Worm (Caenorhabditis elegans): ENCODE measurements around the gene set-15.

The set-15 gene

ce11 chrIV:4809813-4810212 is 29.8 kb upstream of the set-15 start, which contains the start of gene H06H21.37:
Gene H06H21.37 (minus strand): TSS chrIV:4809974.
- no peak for TF ChIP-seq madf-8 (GFP tag; conservative IDR thresholded peaks at IDR 0.05)
- 0 out of 2 replicates have a peak, but pooled peaks have one; percentile 10 for TF ChIP-seq ztf-25 (GFP tag; IDR thresholded peaks at IDR 0.05)
- TF ChIP-seq cebp-1 (GFP tag; IDR thresholded peaks at IDR 0.05), result peak; percentile 59; the same call in 1 of the 2 replicates
- TF ChIP-seq cebp-1 (tag; optimal IDR thresholded peaks at IDR 0.05), result peak; percentile 87

DNA sequence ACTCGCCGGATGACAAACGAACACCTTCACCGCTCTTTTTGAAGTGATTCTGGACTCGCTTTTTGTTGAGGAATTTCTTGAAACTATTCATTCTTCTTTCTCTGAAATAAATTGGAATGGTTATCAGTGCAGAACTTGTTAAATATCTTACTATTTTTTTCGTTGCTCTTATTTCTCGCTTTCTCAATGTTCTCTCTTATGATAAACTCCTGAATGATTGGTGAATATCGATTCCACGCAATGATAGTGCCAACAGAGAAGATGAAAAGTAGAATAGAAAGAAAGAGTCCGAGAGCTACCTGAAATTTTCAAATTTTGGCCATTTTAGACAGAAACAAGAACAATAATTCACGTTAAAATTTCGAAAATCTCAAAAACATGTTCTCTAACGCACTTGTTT is 29.4 kb upstream of the set-15 start, which contains the start of gene ubxn-6:
Gene ubxn-6, minus strand, starts transcription at position 101 of the 400 bp plus-strand sequence.
- no peak for TF ChIP-seq gei-17 (GFP tag; optimal IDR thresholded peaks at IDR 0.05)
- TF ChIP-seq nhr-27 (tag; optimal IDR thresholded peaks at IDR 0.05), result no peak
- no peak for TF ChIP-seq aptf-2 (GFP tag; conservative IDR thresholded peaks at IDR 0.05)
- no peak for TF ChIP-seq rec-8 (tag; optimal IDR thresholded peaks at IDR 0.05)
- TF ChIP-seq attf-6 (GFP tag; IDR thresholded peaks at IDR 0.05), result no peak
- no peak for TF ChIP-seq hsf-1 (GFP tag; IDR thresholded peaks at IDR 0.05)
- no peak for TF ChIP-seq ekl-4 (GFP tag; IDR thresholded peaks at IDR 0.05)
- TF ChIP-seq aptf-3 (GFP tag; IDR thresholded peaks at IDR 0.05), result no peak
- no peak for TF ChIP-seq madf-10 (tag; optimal IDR thresholded peaks at IDR 0.05)
- no peak for TF ChIP-seq F39B2.1 (GFP tag; IDR thresholded peaks at IDR 0.05)
- no peak for TF ChIP-seq die-1 (tag; optimal IDR thresholded peaks at IDR 0.05)
- no peak for TF ChIP-seq ceh-79 (tag; optimal IDR thresholded peaks at IDR 0.05)
- no peak for TF ChIP-seq ceh-40 (GFP tag; IDR thresholded peaks at IDR 0.05)
- no peak for TF ChIP-seq ccch-3 (GFP tag; optimal IDR thresholded peaks at IDR 0.05)

DNA sequence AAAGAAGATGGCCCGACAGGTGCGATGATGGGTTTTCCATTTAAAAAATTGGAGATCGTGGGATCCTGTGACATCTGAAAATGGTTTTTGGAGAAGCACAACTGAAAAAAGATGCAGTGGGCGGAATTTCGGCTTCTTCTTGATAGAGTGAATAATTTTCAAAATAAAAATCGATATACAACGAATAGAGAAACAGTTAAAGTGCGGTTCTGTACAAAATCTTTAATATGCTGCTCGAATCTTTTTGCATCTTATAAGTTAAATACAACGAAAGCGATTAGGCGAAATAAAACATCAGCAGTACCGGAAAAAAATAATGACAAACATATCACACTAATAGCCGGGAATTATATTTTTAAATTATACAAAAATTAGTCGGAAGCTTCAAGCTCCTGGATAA is 27.2 kb upstream of the set-15 start, which contains the start of gene H06H21.11:
Gene H06H21.11, minus strand, starts transcription at position 101 of the 400 bp plus-strand sequence.
- TF ChIP-seq lin-35 (GFP tag; optimal IDR thresholded peaks at IDR 0.05) (no peak), hrde-1 (tag; optimal IDR thresholded peaks at IDR 0.05; ENCODE audit: borderline replicate concordance) (peak; percentile 22), hmg-20 (GFP tag; IDR thresholded peaks at IDR 0.05) (no peak), snpc-4 (GFP tag; optimal IDR thresholded peaks at IDR 0.05) (no peak), snpc-4 (tag; optimal IDR thresholded peaks at IDR 0.05) (peak in 1 of 4 experiments; percentile 42)

ce11 chrIV:4806486-4806885 is 26.5 kb upstream of the set-15 start, which contains the start of gene dpf-5:
Gene dpf-5 (minus strand): TSS chrIV:4806586.
- TF ChIP-seq T26A5.8 (tag; optimal IDR thresholded peaks at IDR 0.05) (no peak), ekl-4 (GFP tag; IDR thresholded peaks at IDR 0.05) (0 out of 2 replicates have a peak, but pooled peaks have one; percentile 20), hrde-1 (tag; optimal IDR thresholded peaks at IDR 0.05; ENCODE audit: borderline replicate concordance) (peak; percentile 23)

DNA sequence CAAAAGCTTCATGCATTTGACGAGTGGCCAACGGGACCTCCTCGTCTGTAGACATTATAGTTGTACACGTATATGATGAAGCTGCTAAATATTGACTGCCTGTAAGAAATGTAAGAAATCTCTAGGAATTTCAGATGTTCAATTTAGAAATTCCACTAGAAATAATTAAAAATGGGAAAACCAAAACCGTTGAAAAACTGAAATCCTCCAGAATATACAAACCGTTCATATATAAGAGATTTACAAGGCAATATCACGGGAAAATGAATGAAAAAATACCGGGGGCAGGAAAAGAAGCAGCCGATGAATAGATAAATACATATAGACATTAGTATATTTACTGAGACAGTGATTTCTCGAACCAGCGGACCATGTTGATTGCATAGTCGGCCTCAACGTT is 22.5 kb upstream of the set-15 start, which contains the start of gene dpf-7:
Gene dpf-7, minus strand, starts transcription at position 101 of the 400 bp plus-strand sequence.
- TF ChIP-seq dox-1 (GFP tag; IDR thresholded peaks at IDR 0.05) (no peak), egl-44 (GFP tag; IDR thresholded peaks at IDR 0.05) (no peak), ets-4 (GFP tag; optimal IDR thresholded peaks at IDR 0.05) (no peak), ceh-40 (GFP tag; IDR thresholded peaks at IDR 0.05) (no peak), T26A5.8 (tag; optimal IDR thresholded peaks at IDR 0.05) (no peak), F57C9.4 (tag; optimal IDR thresholded peaks at IDR 0.05) (no peak)

DNA sequence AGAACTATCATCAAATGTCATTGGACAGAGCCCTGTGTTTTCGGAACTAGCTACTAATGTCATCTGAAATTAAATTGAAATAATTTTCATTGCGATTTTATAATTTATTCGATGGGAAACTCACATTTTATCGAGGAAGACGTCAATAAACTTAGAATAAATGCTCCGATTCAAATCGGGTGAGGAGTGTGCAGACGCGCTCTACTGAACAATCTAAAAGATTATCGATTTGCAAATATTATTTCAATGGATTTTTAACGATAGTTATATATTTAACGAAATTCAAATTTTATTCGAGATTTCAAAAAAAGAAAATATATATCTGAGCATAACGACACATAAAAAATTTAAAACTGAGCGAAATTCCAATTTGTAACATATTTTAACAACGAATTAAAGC is 19.1 kb upstream of the set-15 start, which contains the start of gene eor-1:
Gene eor-1, minus strand, starts transcription at position 65 of the 400 bp plus-strand sequence.
- TF ChIP-seq ama-1 (optimal IDR thresholded peaks at IDR 0.05) (no peak), ama-1 (GFP tag; optimal IDR thresholded peaks at IDR 0.05) (peak in 1 of 2 experiments; percentile 44), mcd-1 (GFP tag; IDR thresholded peaks at IDR 0.05) (peak; percentile 79), attf-5 (GFP tag; optimal IDR thresholded peaks at IDR 0.05) (peak; percentile 40), snpc-4 (GFP tag; optimal IDR thresholded peaks at IDR 0.05) (peak; percentile 15), snpc-4 (tag; optimal IDR thresholded peaks at IDR 0.05) (peak in 2 of 4 experiments; percentile 6 to 58), snpc-3.4 (tag; optimal IDR thresholded peaks at IDR 0.05) (peak; percentile 27), rec-8 (tag; optimal IDR thresholded peaks at IDR 0.05) (no peak), lin-40 (tag; optimal IDR thresholded peaks at IDR 0.05) (peak; percentile 3), lin-26 (GFP tag; IDR thresholded peaks at IDR 0.05) (no peak)

Measured in whole organism, young adult.